Fruit fly (Drosophila melanogaster) whole organism, embryonic: ENCODE measurements around the gene Or85c.

ENCODE experiments used
- Atf3 ChIP-seq: fragments of 200-800 bp; sonication (Bioruptor generic); optimal IDR thresholded peaks from 3 replicates; lab custom pipeline; 2016; ENCODE audit warnings: missing biosample characterization, missing genetic modification characterization
- B-H2 ChIP-seq: fragments of 200-800 bp; sonication (Bioruptor generic); optimal IDR thresholded peaks from 2 replicates; lab custom pipeline; 2018; ENCODE audit warnings: missing biosample characterization, mild to moderate bottlenecking, missing genetic modification characterization
- BEAF-32 ChIP-seq: fragments of 200-800 bp; sonication (Bioruptor generic); optimal IDR thresholded peaks from 3 replicates; lab custom pipeline; 2017; ENCODE audit warnings: missing biosample characterization, missing genetic modification characterization, mild to moderate bottlenecking, moderate library complexity, missing genetic modification reagents
- Bgb ChIP-seq: fragments of 200-800 bp; sonication (Bioruptor generic); IDR thresholded peaks from 2 replicates; pipeline ENCODE4 v1.3.6; 2022; ENCODE audit warnings: missing biosample characterization, missing genetic modification characterization; ENCODE audit not compliant: partially characterized antibody
- CG10267 ChIP-seq: fragments of 200-800 bp; sonication (Bioruptor generic); optimal IDR thresholded peaks from 2 replicates; lab custom pipeline; 2018; ENCODE audit warnings: missing biosample characterization, mild to moderate bottlenecking, missing genetic modification characterization, moderate library complexity
- CG10654 ChIP-seq: fragments of 200-800 bp; sonication (Bioruptor generic); optimal IDR thresholded peaks from 2 replicates; lab custom pipeline; 2016; ENCODE audit warnings: missing biosample characterization, missing genetic modification characterization
- CG12219 ChIP-seq: fragments of 200-800 bp; sonication (Bioruptor generic); optimal IDR thresholded peaks from 3 replicates; lab custom pipeline; 2018; ENCODE audit warnings: missing biosample characterization, mild to moderate bottlenecking, missing genetic modification characterization
- CG12299 ChIP-seq: fragments of 200-800 bp; sonication (Bioruptor generic); optimal IDR thresholded peaks from 2 replicates; lab custom pipeline; 2018; ENCODE audit warnings: missing biosample characterization, mild to moderate bottlenecking, missing genetic modification characterization
- CG1529 ChIP-seq: fragments of 200-800 bp; sonication (Bioruptor generic); optimal IDR thresholded peaks from 3 replicates; lab custom pipeline; 2018; ENCODE audit warnings: missing biosample characterization, missing genetic modification characterization
- CG1603 ChIP-seq: fragments of 200-800 bp; sonication (Bioruptor generic); optimal IDR thresholded peaks from 2 replicates; lab custom pipeline; 2019; ENCODE audit warnings: missing biosample characterization, mild to moderate bottlenecking, missing genetic modification characterization, moderate library complexity
- CG30020 ChIP-seq: fragments of 200-800 bp; optimal IDR thresholded peaks from 2 replicates; lab custom pipeline; 2019; ENCODE audit warnings: missing biosample characterization, mild to moderate bottlenecking, missing genetic modification characterization, moderate library complexity
- CG3847 ChIP-seq: fragments of 200-800 bp; sonication (Bioruptor generic); IDR thresholded peaks from 2 replicates; pipeline ENCODE4 v1.3.6; 2022; ENCODE audit warnings: missing biosample characterization, missing genetic modification characterization
- CG4424 ChIP-seq: fragments of 200-800 bp; sonication (Bioruptor generic); optimal IDR thresholded peaks from 3 replicates; lab custom pipeline; 2016; ENCODE audit warnings: missing biosample characterization, missing genetic modification characterization
- CG4854 ChIP-seq: fragments of 200-800 bp; sonication (Bioruptor generic); optimal IDR thresholded peaks from 2 replicates; lab custom pipeline; 2016; ENCODE audit warnings: missing biosample characterization, missing genetic modification characterization, inconsistent platforms
- CG5953 ChIP-seq: fragments of 200-800 bp; sonication (Bioruptor generic); IDR thresholded peaks from 2 replicates; pipeline ENCODE4 v1.3.6; 2022; ENCODE audit warnings: missing biosample characterization, missing genetic modification characterization
- CG6791 ChIP-seq: fragments of 200-800 bp; sonication (Bioruptor generic); IDR thresholded peaks from 3 replicates; pipeline ENCODE4 v1.3.6; 2022; ENCODE audit warnings: missing biosample characterization, missing genetic modification characterization; ENCODE audit not compliant: partially characterized antibody
- CG7839 ChIP-seq: fragments of 200-800 bp; sonication (Bioruptor generic); optimal IDR thresholded peaks from 3 replicates; lab custom pipeline; 2018; ENCODE audit warnings: missing biosample characterization, mild to moderate bottlenecking, missing genetic modification characterization, moderate library complexity
- CG8089 ChIP-seq: fragments of 200-800 bp; sonication (Bioruptor generic); optimal IDR thresholded peaks from 3 replicates; lab custom pipeline; 2016; ENCODE audit warnings: missing biosample characterization, missing genetic modification characterization
- CG8478 ChIP-seq: fragments of >200 bp; optimal IDR thresholded peaks from 2 replicates; lab custom pipeline; 2018
- CG8924 ChIP-seq: fragments of 200-800 bp; optimal IDR thresholded peaks from 3 replicates; lab custom pipeline; 2019; ENCODE audit warnings: missing biosample characterization, mild to moderate bottlenecking, missing genetic modification characterization, moderate library complexity
- CG9437 ChIP-seq: fragments of 200-800 bp; sonication (Bioruptor generic); optimal IDR thresholded peaks from 2 replicates; lab custom pipeline; 2018; ENCODE audit warnings: missing biosample characterization, mild to moderate bottlenecking, missing genetic modification characterization
- CG9817 ChIP-seq: fragments of 200-800 bp; sonication (Bioruptor generic); optimal IDR thresholded peaks from 2 replicates; lab custom pipeline; 2018; ENCODE audit warnings: missing biosample characterization, mild to moderate bottlenecking, missing genetic modification characterization, moderate library complexity
- Dll ChIP-seq: fragments of 200-800 bp; sonication (Bioruptor generic); IDR thresholded peaks from 4 replicates; pipeline ENCODE4 v1.3.6; 2022; ENCODE audit warnings: missing biosample characterization, missing genetic modification characterization; ENCODE audit not compliant: partially characterized antibody
- Eip74EF ChIP-seq, 2 experiments: fragments of 200-800 bp in 1 of 2; fragments of >200 bp in 1 of 2; sonication (Bioruptor generic) in 1 of 2; optimal IDR thresholded peaks; 2 replicates each; lab custom pipeline; 2017 to 2019; ENCODE audit warnings: missing biosample characterization in 2 of 2, missing genetic modification characterization in 2 of 2, mild to moderate bottlenecking in 1 of 2, moderate library complexity in 1 of 2
- Fer2 ChIP-seq: fragments of 200-800 bp; sonication (Bioruptor generic); optimal IDR thresholded peaks from 2 replicates; lab custom pipeline; 2018; ENCODE audit warnings: missing biosample characterization, mild to moderate bottlenecking, missing genetic modification characterization, moderate library complexity
- Fer3 ChIP-seq: fragments of 200-800 bp; sonication (Bioruptor generic); optimal IDR thresholded peaks from 2 replicates; lab custom pipeline; 2018; ENCODE audit warnings: missing biosample characterization, mild to moderate bottlenecking, missing genetic modification characterization, moderate library complexity
- Hsf ChIP-seq: fragments of 200-800 bp; sonication (Bioruptor generic); optimal IDR thresholded peaks from 3 replicates; lab custom pipeline; 2016; ENCODE audit warnings: missing biosample characterization, missing genetic modification characterization
- Kr ChIP-seq: fragments of 200-800 bp; sonication (Bioruptor generic); optimal IDR thresholded peaks from 2 replicates; lab custom pipeline; 2017; ENCODE audit warnings: missing biosample characterization, mild to moderate bottlenecking, missing genetic modification characterization
- MESR4 ChIP-seq: fragments of 200-800 bp; sonication (Bioruptor generic); optimal IDR thresholded peaks from 2 replicates; lab custom pipeline; 2018; ENCODE audit warnings: missing biosample characterization, mild to moderate bottlenecking, missing genetic modification characterization, moderate library complexity
- Mad ChIP-seq: fragments of 200-800 bp; sonication (Bioruptor generic); optimal IDR thresholded peaks from 2 replicates; lab custom pipeline; 2016; ENCODE audit warnings: missing biosample characterization, missing genetic modification characterization
- Nf-YC ChIP-seq: fragments of 200-800 bp; optimal IDR thresholded peaks from 3 replicates; lab custom pipeline; 2019; ENCODE audit warnings: missing biosample characterization, mild to moderate bottlenecking, missing genetic modification characterization, moderate library complexity
- PHDP ChIP-seq: fragments of 200-800 bp; sonication (Bioruptor generic); optimal IDR thresholded peaks from 3 replicates; lab custom pipeline; 2018; ENCODE audit warnings: missing biosample characterization, mild to moderate bottlenecking, missing genetic modification characterization, moderate library complexity
- Sry-β ChIP-seq: fragments of 200-800 bp; sonication (Bioruptor generic); optimal IDR thresholded peaks from 2 replicates; lab custom pipeline; 2018; ENCODE audit warnings: missing biosample characterization, mild to moderate bottlenecking, missing genetic modification characterization, moderate library complexity
- bowl ChIP-seq: fragments of 200-800 bp; sonication (Bioruptor generic); IDR thresholded peaks from 2 replicates; pipeline ENCODE4 v1.3.6; 2022; ENCODE audit warnings: missing biosample characterization, missing genetic modification characterization
- fd64A ChIP-seq: fragments of 200-800 bp; sonication (Bioruptor generic); optimal IDR thresholded peaks from 3 replicates; lab custom pipeline; 2018; ENCODE audit warnings: missing biosample characterization, mild to moderate bottlenecking, missing genetic modification characterization
- jing ChIP-seq: fragments of 200-800 bp; sonication (Bioruptor generic); optimal IDR thresholded peaks from 2 replicates; lab custom pipeline; 2018; ENCODE audit warnings: missing biosample characterization, mild to moderate bottlenecking, missing genetic modification characterization
- jumu ChIP-seq: fragments of 200-800 bp; sonication (Bioruptor generic); optimal IDR thresholded peaks from 3 replicates; lab custom pipeline; 2016; ENCODE audit warnings: missing biosample characterization, missing genetic modification characterization
- klu ChIP-seq: fragments of 200-800 bp; sonication (Bioruptor generic); IDR thresholded peaks from 2 replicates; pipeline ENCODE4 v1.3.6; 2022; ENCODE audit warnings: missing biosample characterization, missing genetic modification characterization
- nau ChIP-seq: fragments of 200-800 bp; sonication (Bioruptor generic); optimal IDR thresholded peaks from 3 replicates; lab custom pipeline; 2017; ENCODE audit warnings: missing biosample characterization, mild to moderate bottlenecking, missing genetic modification characterization, missing genetic modification reagents
- odd ChIP-seq: fragments of 200-800 bp; sonication (Bioruptor generic); optimal IDR thresholded peaks from 2 replicates; lab custom pipeline; 2017; ENCODE audit warnings: missing biosample characterization, mild to moderate bottlenecking, missing genetic modification characterization
- pfk ChIP-seq: fragments of 200-800 bp; sonication (Bioruptor generic); optimal IDR thresholded peaks from 2 replicates; lab custom pipeline; 2018; ENCODE audit warnings: missing biosample characterization, mild to moderate bottlenecking, missing genetic modification characterization, moderate library complexity
- pros ChIP-seq: fragments of 200-800 bp; sonication (Bioruptor generic); optimal IDR thresholded peaks from 3 replicates; lab custom pipeline; 2019; ENCODE audit warnings: missing biosample characterization, mild to moderate bottlenecking, missing genetic modification characterization, moderate library complexity
- repo ChIP-seq: fragments of 200-800 bp; sonication (Bioruptor generic); optimal IDR thresholded peaks from 2 replicates; lab custom pipeline; 2016; ENCODE audit warnings: missing biosample characterization, missing genetic modification characterization
- row ChIP-seq: fragments of 200-800 bp; sonication (Bioruptor generic); IDR thresholded peaks from 3 replicates; pipeline ENCODE4 v1.3.6; 2022; ENCODE audit warnings: missing biosample characterization, missing genetic modification characterization
- sc ChIP-seq, 3 experiments: fragments of >200 bp in 2 of 3; fragments of 200-800 bp in 1 of 3; sonication (Bioruptor generic) in 1 of 3; optimal IDR thresholded peaks; 2 replicates in 2 of 3; 3 replicates in 1 of 3; lab custom pipeline; 2017; ENCODE audit warnings: mild to moderate bottlenecking in 1 of 3, missing biosample characterization in 1 of 3, missing genetic modification characterization in 1 of 3, missing genetic modification reagents in 1 of 3
- sens ChIP-seq: fragments of 200-800 bp; sonication (Bioruptor generic); peaks from one replicate; lab custom pipeline; 2016; ENCODE audit warnings: missing biosample characterization, missing genetic modification characterization
- so ChIP-seq: fragments of 200-800 bp; sonication (Bioruptor generic); IDR thresholded peaks from 3 replicates; pipeline ENCODE4 v1.3.6; 2022; ENCODE audit warnings: missing biosample characterization, missing genetic modification characterization
- unc-4 ChIP-seq: fragments of 200-800 bp; sonication (Bioruptor generic); IDR thresholded peaks from 2 replicates; pipeline ENCODE4 v1.3.6; 2022; ENCODE audit warnings: missing biosample characterization, missing genetic modification characterization; ENCODE audit not compliant: partially characterized antibody

The Or85c gene

dm6 chr3R:8482881-8483280, 29.9 kb downstream of the Or85c start (continued):
- TF ChIP-seq klu (GFP tag; lab: Robert Waterston, UW) (peak; percentile 58), CG10654 (GFP tag; lab: Kevin White, UChicago) (peak; percentile 57), CG10267 (tag; lab: Kevin White, UChicago) (no peak), Dll (GFP tag; lab: Robert Waterston, UW) (no peak), sc (optimal IDR thresholded peaks at IDR 0.05; lab: Kevin White, UChicago) (no peak), sc (GFP tag; optimal IDR thresholded peaks at IDR 0.05; lab: Kevin White, UChicago) (peak; percentile 29), jumu (GFP tag; lab: Kevin White, UChicago) (peak; percentile 71), Atf3 (GFP tag; lab: Kevin White, UChicago) (peak; percentile 60), Hsf (GFP tag; lab: Kevin White, UChicago) (peak; percentile 54), CG4854 (GFP tag; lab: Kevin White, UChicago) (no peak), nau (GFP tag; lab: Kevin White, UChicago) (peak; percentile 27), Eip74EF (GFP tag; optimal IDR thresholded peaks at IDR 0.05; lab: Kevin White, UChicago) (no peak), CG12299 (tag; lab: Kevin White, UChicago) (peak; percentile 4), row (GFP tag; lab: Robert Waterston, UW) (peak; percentile 79), CG4424 (GFP tag; lab: Kevin White, UChicago) (peak; percentile 65), MESR4 (GFP tag; lab: Kevin White, UChicago) (no peak), PHDP (tag; lab: Kevin White, UChicago) (no peak), Fer2 (tag; lab: Kevin White, UChicago) (peak; percentile 19), Mad (GFP tag; lab: Kevin White, UChicago) (peak; percentile 44), Nf-YC (no peak), CG1529 (GFP tag; lab: Kevin White, UChicago) (peak; percentile 40), fd64A (no peak), CG5953 (GFP tag; lab: Robert Waterston, UW) (peak; percentile 54; the same call in 1 of the 2 replicates), bowl (GFP tag; lab: Robert Waterston, UW) (peak; percentile 50; the same call in 1 of the 2 replicates), CG8924 (peak; percentile 64), CG8478 (lab: Kevin White, UChicago) (no peak), CG3847 (GFP tag; lab: Robert Waterston, UW) (peak; percentile 69), Fer3 (tag; lab: Kevin White, UChicago) (peak; percentile 72), CG9817 (tag; lab: Kevin White, UChicago) (peak; percentile 58), repo (GFP tag; lab: Kevin White, UChicago) (peak; percentile 39)
- TF ChIP-seq, all 482 proteins: peak for 304

dm6 chr3R:8477361-8478007, 35.3 kb downstream of the Or85c start, which contains the start of gene CG45263:
TSS of gene CG45263 (minus strand) at chr3R:8477617.
- TF ChIP-seq pfk (GFP tag; lab: Kevin White, UChicago): peak; percentile 72
- no peak for TF ChIP-seq odd
- no peak for TF ChIP-seq Atf3 (GFP tag; lab: Kevin White, UChicago)
- TF ChIP-seq BEAF-32 (GFP tag; lab: Kevin White, UChicago): no peak
- no peak for TF ChIP-seq CG7839 (tag; lab: Kevin White, UChicago)
- no peak for TF ChIP-seq Kr
- TF ChIP-seq sens: peak; percentile 79
- no peak for TF ChIP-seq CG8089 (GFP tag; lab: Kevin White, UChicago)
- no peak for TF ChIP-seq pros (GFP tag; lab: Kevin White, UChicago)
- TF ChIP-seq CG1603 (tag; lab: Kevin White, UChicago): peak; percentile 31
- TF ChIP-seq Bgb (GFP tag; lab: Robert Waterston, UW): peak; percentile 44; the same call in 1 of the 2 replicates
- no peak for TF ChIP-seq Sry-β
- no peak for TF ChIP-seq unc-4
- no peak for TF ChIP-seq so (GFP tag; lab: Robert Waterston, UW)
- peak; percentile 27 for TF ChIP-seq jing (GFP tag; lab: Kevin White, UChicago)
- TF ChIP-seq B-H2 (GFP tag; lab: Kevin White, UChicago): no peak
- TF ChIP-seq CG30020 (tag; lab: Kevin White, UChicago): no peak
- no peak for TF ChIP-seq CG9437
- peak; percentile 62; the same call in 2 of the 3 replicates for TF ChIP-seq CG6791 (GFP tag; lab: Robert Waterston, UW)
- no peak for TF ChIP-seq CG12219 (GFP tag; lab: Kevin White, UChicago)
